Worm (Caenorhabditis elegans) whole organism, L3 larva: ENCODE results near the gene T26H5.8.

Experiments
- aly-2 ChIP-seq: fragments of 150-350 bp; optimal IDR thresholded peaks from 2 replicates; lab custom pipeline; 2014; ENCODE audit warnings: missing biosample characterization, missing genetic modification characterization
- ama-1 ChIP-seq: fragments of 150-350 bp; optimal IDR thresholded peaks from 2 replicates; lab custom pipeline; 2018
- lin-39 ChIP-seq: fragments of 150-350 bp; optimal IDR thresholded peaks from 2 replicates; lab custom pipeline; 2018; ENCODE audit warnings: missing biosample characterization, missing genetic modification reagents, missing genetic modification characterization
- mdl-1 ChIP-seq: fragments of 150-350 bp; optimal IDR thresholded peaks from 2 replicates; lab custom pipeline; 2014; ENCODE audit warnings: missing biosample characterization, missing genetic modification characterization
- nhr-12 ChIP-seq: fragments of 150-350 bp; optimal IDR thresholded peaks from 2 replicates; lab custom pipeline; 2014; ENCODE audit warnings: missing biosample characterization, missing genetic modification characterization
- nhr-237 ChIP-seq: fragments of 150-350 bp; optimal IDR thresholded peaks from 2 replicates; lab custom pipeline; 2014; ENCODE audit warnings: missing biosample characterization, missing genetic modification characterization
- nhr-25 ChIP-seq: sonication (generic microtip); optimal IDR thresholded peaks from 2 replicates; lab custom pipeline; 2017; ENCODE audit warnings: missing biosample characterization, missing genetic modification characterization
- tbx-2 ChIP-seq: sonication (generic microtip); optimal IDR thresholded peaks from 2 replicates; lab custom pipeline; 2016; ENCODE audit warnings: mild to moderate bottlenecking, missing genetic modification characterization, missing compliant biosample characterization
- ztf-11 ChIP-seq: fragments of 150-350 bp; optimal IDR thresholded peaks from 2 replicates; lab custom pipeline; 2014; ENCODE audit warnings: missing biosample characterization, missing genetic modification characterization
- ztf-4 ChIP-seq: fragments of 150-350 bp; optimal IDR thresholded peaks from 2 replicates; lab custom pipeline; 2014; ENCODE audit warnings: missing biosample characterization, missing genetic modification characterization

DNA sequence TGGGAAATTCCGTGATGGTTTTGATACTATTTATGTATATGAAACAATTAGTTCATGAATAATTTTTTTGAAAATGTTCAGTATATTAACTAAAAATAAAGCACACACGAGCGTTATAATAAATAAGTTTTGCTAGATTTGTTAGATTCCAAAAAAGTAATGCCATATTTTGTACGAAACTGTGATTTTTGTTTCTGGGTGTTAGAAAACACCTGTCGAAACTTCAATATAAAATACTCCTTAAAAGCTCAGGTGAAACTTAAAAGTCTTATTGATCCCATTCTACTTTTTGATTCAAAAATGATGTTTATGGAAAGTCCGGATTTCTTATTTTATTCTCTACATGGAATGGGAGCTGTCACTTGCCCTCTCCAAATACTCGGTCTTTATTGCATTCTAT, 16.6 kb downstream of the T26H5.8 start, which contains the start of gene srh-265:
- TF ChIP-seq ama-1: no peak
- TF ChIP-seq aly-2 (tag; lab: Kevin White, UChicago): no peak
- no peak for TF ChIP-seq lin-39 (tag; lab: Kevin White, UChicago)
- no peak for TF ChIP-seq tbx-2
- no peak for TF ChIP-seq nhr-12 (tag; lab: Kevin White, UChicago)
- no peak for TF ChIP-seq ztf-4 (tag; lab: Kevin White, UChicago)
- TF ChIP-seq nhr-237: no peak
- no peak for TF ChIP-seq ztf-11 (tag; lab: Kevin White, UChicago)
- TF ChIP-seq nhr-25: no peak
- no peak for TF ChIP-seq mdl-1
